Worm (Caenorhabditis elegans) whole organism, L4 larva: Measurements from ENCODE around the gene scb-1.

ENCODE experiments used
- F44E2.7 ChIP-seq: fragments of 200-800 bp; sonication (Bioruptor generic); IDR thresholded peaks from 2 replicates; pipeline ENCODE4 v2.1.2; 2022; ENCODE audit warnings: missing genetic modification characterization, missing compliant biosample characterization
- Y48G9A.11 ChIP-seq: fragments of 200-800 bp; sonication (Bioruptor generic); IDR thresholded peaks from 2 replicates; pipeline ENCODE4 v1.3.6; 2022; ENCODE audit warnings: missing genetic modification reagents, missing genetic modification characterization, missing compliant biosample characterization
- ZK546.5 ChIP-seq, 2 experiments: sonication (generic microtip); optimal IDR thresholded peaks; 2 replicates each; lab custom pipeline; 2017; ENCODE audit warnings: missing biosample characterization in 2 of 2, missing genetic modification characterization in 2 of 2
- aha-1 ChIP-seq: fragments of 150-350 bp; peaks from one replicate; lab custom pipeline; 2014; ENCODE audit warnings: missing biosample characterization, missing genetic modification characterization
- aly-2 ChIP-seq: sonication (generic microtip); optimal IDR thresholded peaks from 2 replicates; lab custom pipeline; 2018; ENCODE audit warnings: missing biosample characterization, missing genetic modification characterization
- ama-1 ChIP-seq: fragments of 150-350 bp; optimal IDR thresholded peaks from 2 replicates; lab custom pipeline; 2014; ENCODE audit warnings: inconsistent platforms, mixed read lengths
- attf-4 ChIP-seq: sonication (generic microtip); optimal IDR thresholded peaks from 3 replicates; lab custom pipeline; 2017; ENCODE audit warnings: missing biosample characterization, missing genetic modification characterization
- ceh-20 ChIP-seq: fragments of 200-800 bp; sonication (Bioruptor generic); IDR thresholded peaks from 2 replicates; pipeline ENCODE4 v1.3.6; 2022; ENCODE audit warnings: missing genetic modification reagents, missing genetic modification characterization, missing compliant biosample characterization
- ceh-32 ChIP-seq: sonication (generic microtip); optimal IDR thresholded peaks from 2 replicates; lab custom pipeline; 2016; ENCODE audit warnings: mild to moderate bottlenecking, missing genetic modification characterization, missing compliant biosample characterization; ENCODE audit not compliant: poor library complexity
- ceh-44 ChIP-seq: fragments of 200-800 bp; sonication (Bioruptor generic); IDR thresholded peaks from 2 replicates; pipeline ENCODE4 v1.3.6; 2022; ENCODE audit warnings: missing genetic modification reagents, missing genetic modification characterization, missing compliant biosample characterization
- ceh-62 ChIP-seq: sonication (generic microtip); optimal IDR thresholded peaks from 2 replicates; lab custom pipeline; 2017; ENCODE audit warnings: missing biosample characterization, missing genetic modification characterization
- ceh-82 ChIP-seq: sonication (generic microtip); optimal IDR thresholded peaks from 2 replicates; lab custom pipeline; 2017; ENCODE audit warnings: missing biosample characterization, missing genetic modification characterization
- ces-1 ChIP-seq: fragments of 150-350 bp; sonication (generic microtip); optimal IDR thresholded peaks from 4 replicates; lab custom pipeline; 2014; ENCODE audit warnings: missing biosample characterization, missing genetic modification reagents, missing genetic modification characterization
- cey-2 ChIP-seq: sonication (generic microtip); optimal IDR thresholded peaks from 3 replicates; lab custom pipeline; 2017; ENCODE audit warnings: missing genetic modification characterization, mild to moderate bottlenecking, missing compliant biosample characterization, antibody characterized with exemption, borderline replicate concordance; ENCODE audit not compliant: insufficient read depth
- ctbp-1 ChIP-seq: fragments of 200-800 bp; sonication (Bioruptor generic); IDR thresholded peaks from 2 replicates; pipeline ENCODE4 v1.3.6; 2022; ENCODE audit warnings: missing genetic modification reagents, missing genetic modification characterization, missing compliant biosample characterization
- daf-12 ChIP-seq: fragments of 150-350 bp; optimal IDR thresholded peaks from 2 replicates; lab custom pipeline; 2014; ENCODE audit warnings: missing biosample characterization, missing genetic modification reagents, missing genetic modification characterization
- daf-16 ChIP-seq, 3 experiments: sonication (generic microtip); optimal IDR thresholded peaks; 2 replicates each; lab custom pipeline; 2016 to 2017; ENCODE audit warnings: missing genetic modification characterization in 3 of 3, missing genetic modification reagents in 3 of 3, mild to moderate bottlenecking in 2 of 3, missing compliant biosample characterization in 2 of 3, missing biosample characterization in 1 of 3, moderate library complexity in 1 of 3
- daf-19 ChIP-seq: fragments of 200-800 bp; sonication (Bioruptor generic); conservative IDR thresholded peaks from 2 replicates; pipeline ENCODE4 v1.3.6; 2022; ENCODE audit warnings: missing genetic modification characterization, missing compliant biosample characterization
- dmd-6 ChIP-seq: fragments of 200-800 bp; sonication (Bioruptor generic); IDR thresholded peaks from 2 replicates; pipeline ENCODE4 v1.3.6; 2022; ENCODE audit warnings: missing genetic modification reagents, missing genetic modification characterization, missing compliant biosample characterization
- dmd-9 ChIP-seq: fragments of 200-800 bp; sonication (Bioruptor generic); IDR thresholded peaks from 2 replicates; pipeline ENCODE4 v1.3.6; 2022; ENCODE audit warnings: missing genetic modification reagents, missing genetic modification characterization, missing compliant biosample characterization
- dve-1 ChIP-seq: sonication (generic microtip); optimal IDR thresholded peaks from 2 replicates; lab custom pipeline; 2017; ENCODE audit warnings: antibody characterized with exemption, mild to moderate bottlenecking, missing genetic modification characterization, missing compliant biosample characterization; ENCODE audit not compliant: insufficient read depth
- egl-43 ChIP-seq: fragments of 200-800 bp; sonication (Bioruptor generic); IDR thresholded peaks from 2 replicates; pipeline ENCODE4 v1.3.6; 2022; ENCODE audit warnings: missing genetic modification reagents, missing genetic modification characterization, missing compliant biosample characterization
- fkh-10 ChIP-seq: fragments of 150-350 bp; optimal IDR thresholded peaks from 2 replicates; lab custom pipeline; 2014; ENCODE audit warnings: missing biosample characterization, missing genetic modification reagents, missing genetic modification characterization
- fos-1 ChIP-seq: fragments of 150-350 bp; optimal IDR thresholded peaks from 2 replicates; lab custom pipeline; 2014; ENCODE audit warnings: missing biosample characterization, missing genetic modification characterization
- gei-8 ChIP-seq: fragments of 200-800 bp; sonication (Bioruptor generic); optimal IDR thresholded peaks from 2 replicates; lab custom pipeline; 2018; ENCODE audit warnings: mild to moderate bottlenecking, missing genetic modification characterization, missing compliant biosample characterization
- hif-1 ChIP-seq, 2 experiments: sonication (generic microtip); optimal IDR thresholded peaks; 2 replicates each; lab custom pipeline; 2016 to 2017; ENCODE audit warnings: missing compliant biosample characterization in 2 of 2, missing genetic modification characterization in 2 of 2, missing genetic modification reagents in 2 of 2, missing genotype in 2 of 2, mild to moderate bottlenecking in 1 of 2
- hlh-11 ChIP-seq: fragments of 200-800 bp; sonication (Bioruptor generic); optimal IDR thresholded peaks from 2 replicates; lab custom pipeline; 2018; ENCODE audit warnings: mild to moderate bottlenecking, missing genetic modification characterization, missing compliant biosample characterization
- jun-1 ChIP-seq: fragments of 150-350 bp; optimal IDR thresholded peaks from 2 replicates; lab custom pipeline; 2014; ENCODE audit warnings: missing biosample characterization, missing genetic modification reagents, missing genetic modification characterization
- lin-1 ChIP-seq: fragments of 200-800 bp; sonication (Bioruptor generic); IDR thresholded peaks from 2 replicates; pipeline ENCODE4 v1.3.6; 2022; ENCODE audit warnings: missing genetic modification reagents, missing genetic modification characterization, missing compliant biosample characterization
- madf-5 ChIP-seq, 2 experiments: fragments of 200-800 bp; sonication (Bioruptor generic); IDR thresholded peaks; 2 replicates each; pipeline ENCODE4 v1.3.6; 2022; ENCODE audit warnings: missing compliant biosample characterization in 2 of 2, missing genetic modification characterization in 2 of 2
- mdt-29 ChIP-seq: fragments of 200-800 bp; sonication (Bioruptor generic); IDR thresholded peaks from 2 replicates; pipeline ENCODE4 v1.3.6; 2022; ENCODE audit warnings: missing genetic modification reagents, missing genetic modification characterization, missing compliant biosample characterization
- mep-1 ChIP-seq: fragments of 150-350 bp; sonication (generic microtip); optimal IDR thresholded peaks from 3 replicates; lab custom pipeline; 2014; ENCODE audit warnings: missing biosample characterization, missing genetic modification characterization
- mxl-2 ChIP-seq: fragments of 200-800 bp; sonication (Bioruptor generic); conservative IDR thresholded peaks from 2 replicates; pipeline ENCODE4 v1.3.6; 2022; ENCODE audit warnings: missing genetic modification reagents, missing genetic modification characterization, missing compliant biosample characterization
- nhr-10 ChIP-seq: fragments of 150-350 bp; optimal IDR thresholded peaks from 2 replicates; lab custom pipeline; 2014; ENCODE audit warnings: missing biosample characterization, missing genetic modification characterization
- nhr-48 ChIP-seq: sonication (generic microtip); optimal IDR thresholded peaks from 2 replicates; lab custom pipeline; 2016; ENCODE audit warnings: mild to moderate bottlenecking, missing genetic modification characterization, missing compliant biosample characterization
- nhr-6 ChIP-seq: fragments of 150-350 bp; optimal IDR thresholded peaks from 2 replicates; lab custom pipeline; 2014; ENCODE audit warnings: missing biosample characterization, missing genetic modification characterization
- nhr-77 ChIP-seq: fragments of 150-350 bp; optimal IDR thresholded peaks from 2 replicates; lab custom pipeline; 2014; ENCODE audit warnings: missing biosample characterization, missing genetic modification characterization
- php-3 ChIP-seq: fragments of 200-800 bp; sonication (Bioruptor generic); IDR thresholded peaks from 2 replicates; pipeline ENCODE4 v1.3.6; 2022; ENCODE audit warnings: missing genetic modification reagents, missing genetic modification characterization, missing compliant biosample characterization
- pqm-1 ChIP-seq: sonication (generic microtip); optimal IDR thresholded peaks from 2 replicates; lab custom pipeline; 2017; ENCODE audit warnings: missing biosample characterization, missing genetic modification characterization
- rbr-2 ChIP-seq: sonication (generic microtip); optimal IDR thresholded peaks from 2 replicates; lab custom pipeline; 2016; ENCODE audit warnings: missing genotype, missing genetic modification characterization, missing compliant biosample characterization
- sdz-12 ChIP-seq: fragments of 200-800 bp; sonication (Bioruptor generic); optimal IDR thresholded peaks from 2 replicates; lab custom pipeline; 2018; ENCODE audit warnings: mild to moderate bottlenecking, missing genetic modification characterization, missing compliant biosample characterization
- set-16 ChIP-seq: fragments of 200-800 bp; sonication (Bioruptor generic); IDR thresholded peaks from 2 replicates; pipeline ENCODE4 v1.3.6; 2022; ENCODE audit warnings: missing genetic modification reagents, missing genetic modification characterization, missing compliant biosample characterization
- snpc-1.2 ChIP-seq: fragments of 200-800 bp; sonication (Bioruptor generic); IDR thresholded peaks from 2 replicates; pipeline ENCODE4 v1.3.6; 2022; ENCODE audit warnings: missing genetic modification reagents, missing genetic modification characterization, missing compliant biosample characterization
- spr-1 ChIP-seq: sonication (generic microtip); optimal IDR thresholded peaks from 2 replicates; lab custom pipeline; 2016; ENCODE audit warnings: mild to moderate bottlenecking, missing genetic modification characterization, missing compliant biosample characterization
- unc-62 ChIP-seq, 3 experiments: fragments of 150-350 bp in 1 of 3; sonication (generic microtip); optimal IDR thresholded peaks in 2 of 3; peaks in 1 of 3; 1 replicate in 1 of 3; 2 replicates in 2 of 3; lab custom pipeline; 2014 to 2017; ENCODE audit warnings: missing biosample characterization in 3 of 3, missing genetic modification characterization in 3 of 3, missing genetic modification reagents in 3 of 3, missing genotype in 1 of 3
- vab-7 ChIP-seq: fragments of 200-800 bp; sonication (Bioruptor generic); IDR thresholded peaks from 2 replicates; pipeline ENCODE4 v1.3.6; 2022; ENCODE audit warnings: missing genetic modification reagents, missing genetic modification characterization, missing compliant biosample characterization
- zfp-2 ChIP-seq: sonication (generic microtip); optimal IDR thresholded peaks from 2 replicates; lab custom pipeline; 2016; ENCODE audit warnings: mild to moderate bottlenecking, missing genetic modification characterization, missing compliant biosample characterization
- zfp-3 ChIP-seq: fragments of 200-800 bp; sonication (Bioruptor generic); conservative IDR thresholded peaks from 2 replicates; pipeline ENCODE4 v1.3.6; 2022; ENCODE audit warnings: missing genetic modification reagents, missing genetic modification characterization, missing compliant biosample characterization
- zip-2 ChIP-seq: fragments of 150-350 bp; optimal IDR thresholded peaks from 2 replicates; lab custom pipeline; 2014; ENCODE audit warnings: missing biosample characterization, missing genetic modification characterization
- ztf-7 ChIP-seq: fragments of 150-350 bp; optimal IDR thresholded peaks from 2 replicates; lab custom pipeline; 2014; ENCODE audit warnings: missing biosample characterization, missing genetic modification characterization

Gene scb-1

DNA sequence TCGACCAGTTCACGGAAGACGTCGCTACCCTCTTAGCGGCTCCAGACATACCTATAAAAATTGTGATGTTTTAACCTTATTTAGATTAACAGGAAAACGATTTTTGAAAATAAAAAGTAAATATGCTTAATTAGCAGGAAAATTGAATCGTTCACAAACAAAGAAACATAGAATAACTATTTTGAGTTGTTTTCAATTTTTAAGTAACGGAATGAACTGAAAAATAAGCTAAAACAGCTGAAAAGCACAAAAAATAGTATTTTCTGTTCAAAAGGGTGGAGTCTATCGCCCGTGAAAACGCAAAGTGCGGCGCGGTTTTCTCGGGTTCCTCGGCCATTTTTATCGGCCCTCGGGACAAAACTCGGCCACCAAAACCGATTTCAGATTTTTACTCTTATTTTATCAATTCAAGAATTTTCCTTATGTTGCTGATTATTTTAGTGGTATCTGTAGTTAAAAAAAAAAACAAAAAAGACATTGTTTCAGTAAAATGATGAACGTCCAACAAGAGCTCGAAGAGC, 4.4 kb upstream of the scb-1 start, which contains the start of the genes atp-5 and lmtr-3 (continued):
- TF ChIP-seq snpc-1.2, result no peak
- TF ChIP-seq F44E2.7 (GFP tag; lab: Robert Waterston, UW), result no peak
- TF ChIP-seq ztf-7, result no peak
- TF ChIP-seq ZK546.5 (tag; optimal IDR thresholded peaks at IDR 0.05; lab: Kevin White, UChicago), result no peak
- TF ChIP-seq dve-1 (tag; lab: Kevin White, UChicago), result peak; percentile 68
- TF ChIP-seq zip-2 (tag; lab: Kevin White, UChicago), result no peak
- TF ChIP-seq ceh-82, result no peak
- peak in 1 of 2 experiments; percentile 64; a peak in 1 of 4 replicates for TF ChIP-seq madf-5 (GFP tag; IDR thresholded peaks at IDR 0.05; lab: Robert Waterston, UW)
- no peak; the same call in none of the 2 replicates for TF ChIP-seq vab-7 (GFP tag; lab: Robert Waterston, UW)
- TF ChIP-seq ceh-20 (GFP tag; lab: Robert Waterston, UW), result no peak
- TF ChIP-seq rbr-2 (tag; lab: Kevin White, UChicago), result peak; percentile 57
- no peak for TF ChIP-seq php-3 (GFP tag; lab: Robert Waterston, UW)
- no peak for TF ChIP-seq gei-8 (GFP tag; lab: Kevin White, UChicago)
- TF ChIP-seq lin-1 (GFP tag; lab: Robert Waterston, UW), result no peak
- no peak for TF ChIP-seq zfp-2
- TF ChIP-seq nhr-6, result peak; percentile 68
- no peak for TF ChIP-seq daf-16 (GFP tag; optimal IDR thresholded peaks at IDR 0.05; lab: Kevin White, UChicago)
- peak; percentile 47 for TF ChIP-seq daf-16 (tag; optimal IDR thresholded peaks at IDR 0.05; lab: Kevin White, UChicago)
- TF ChIP-seq zfp-3, result 0 out of 2 replicates have a peak, but pooled peaks have one; percentile 12
- peak; percentile 20; the same call in 1 of the 2 replicates for TF ChIP-seq ctbp-1 (GFP tag; lab: Robert Waterston, UW)
- peak; percentile 50 for TF ChIP-seq nhr-48 (tag; lab: Kevin White, UChicago)
- TF ChIP-seq nhr-77 (tag; lab: Kevin White, UChicago), result peak; percentile 8
- TF ChIP-seq daf-12, result no peak
- TF ChIP-seq mep-1 (tag; lab: Kevin White, UChicago), result peak; percentile 81
- no peak for TF ChIP-seq ceh-32 (tag; lab: Kevin White, UChicago)
- TF ChIP-seq ama-1 (lab: Kevin White, UChicago), result no peak
- TF ChIP-seq egl-43 (GFP tag; lab: Robert Waterston, UW), result no peak
- TF ChIP-seq cey-2 (tag; lab: Kevin White, UChicago), result no peak
- TF ChIP-seq hlh-11 (tag; lab: Kevin White, UChicago), result peak; percentile 79
- TF ChIP-seq Y48G9A.11, result peak; percentile 43; the same call in 1 of the 2 replicates
- TF ChIP-seq spr-1 (tag; lab: Kevin White, UChicago), result no peak
- TF ChIP-seq hif-1 (tag; optimal IDR thresholded peaks at IDR 0.05; lab: Kevin White, UChicago), result peak in 1 of 2 experiments; percentile 91
- no peak for TF ChIP-seq fkh-10 (GFP tag; lab: Kevin White, UChicago)
- TF ChIP-seq fos-1 (tag; lab: Kevin White, UChicago), result no peak
- TF ChIP-seq aly-2 (tag; lab: Kevin White, UChicago), result no peak
- TF ChIP-seq ces-1, result no peak
- peak; percentile 85 for TF ChIP-seq dmd-6 (GFP tag; lab: Robert Waterston, UW)
- TF ChIP-seq dmd-9 (GFP tag; lab: Robert Waterston, UW), result peak; percentile 78
- TF ChIP-seq aha-1, result peak; percentile 16
- TF ChIP-seq mdt-29, result no peak
- no peak for TF ChIP-seq sdz-12 (GFP tag; lab: Kevin White, UChicago)
- no peak for TF ChIP-seq set-16 (GFP tag; lab: Robert Waterston, UW)
- no peak for TF ChIP-seq pqm-1 (tag; lab: Kevin White, UChicago)
- TF ChIP-seq jun-1, result no peak
- no peak for TF ChIP-seq daf-19 (GFP tag; lab: Robert Waterston, UW)
- TF ChIP-seq ceh-44 (GFP tag; lab: Robert Waterston, UW), result peak; percentile 85
- TF ChIP-seq attf-4 (tag; lab: Kevin White, UChicago), result no peak
- no peak for TF ChIP-seq ceh-62 (tag; lab: Kevin White, UChicago)
- TF ChIP-seq nhr-10 (tag; lab: Kevin White, UChicago), result no peak
- TF ChIP-seq unc-62 (GFP tag; optimal IDR thresholded peaks at IDR 0.05 in 1 of 2; lab: Kevin White, UChicago), result no peak
- TF ChIP-seq unc-62 (tag; optimal IDR thresholded peaks at IDR 0.05; lab: Kevin White, UChicago), result no peak
- no peak for TF ChIP-seq mxl-2 (GFP tag; lab: Robert Waterston, UW)
